Worm (Caenorhabditis elegans) whole organism, L4/young adult: Measurements from ENCODE around the gene lgc-11.

Source experiments
- W03F9.2 ChIP-seq: fragments of 150-350 bp; optimal IDR thresholded peaks from 2 replicates; lab custom pipeline; 2014; ENCODE audit warnings: missing biosample characterization, missing genetic modification characterization
- dao-5 ChIP-seq: sonication (generic microtip); optimal IDR thresholded peaks from 2 replicates; lab custom pipeline; 2016; ENCODE audit warnings: missing genotype, missing genetic modification characterization, moderate library complexity, missing compliant biosample characterization
- him-1 ChIP-seq: sonication (generic microtip); optimal IDR thresholded peaks from 2 replicates; lab custom pipeline; 2016; ENCODE audit warnings: missing genotype, missing genetic modification reagents, missing genetic modification characterization, missing compliant biosample characterization

Gene lgc-11

DNA sequence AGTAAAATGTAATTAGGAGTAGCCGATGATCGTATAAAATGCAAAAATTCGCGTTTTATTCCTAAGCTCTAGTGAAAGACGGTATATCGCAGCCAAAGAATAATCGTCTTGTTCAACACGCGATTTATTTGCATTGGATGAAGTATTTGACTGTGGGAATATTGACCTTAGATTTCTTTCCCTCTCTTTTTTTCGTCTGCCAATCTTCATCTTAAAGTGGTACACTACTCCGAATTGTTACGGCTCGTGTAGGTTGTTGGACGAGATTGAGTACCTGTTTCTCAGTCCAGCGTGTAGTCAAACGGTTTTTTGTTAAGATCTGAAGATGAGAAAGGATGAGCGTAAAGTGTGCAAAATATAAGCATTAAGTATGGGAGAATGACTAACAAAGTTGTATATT, at the start of gene lgc-11:
Gene lgc-11 (minus strand): TSS at position 101 of the 400 bp plus-strand sequence.
- TF ChIP-seq dao-5 (tag; lab: Kevin White, UChicago) (no peak), W03F9.2 (no peak), him-1 (no peak)

DNA sequence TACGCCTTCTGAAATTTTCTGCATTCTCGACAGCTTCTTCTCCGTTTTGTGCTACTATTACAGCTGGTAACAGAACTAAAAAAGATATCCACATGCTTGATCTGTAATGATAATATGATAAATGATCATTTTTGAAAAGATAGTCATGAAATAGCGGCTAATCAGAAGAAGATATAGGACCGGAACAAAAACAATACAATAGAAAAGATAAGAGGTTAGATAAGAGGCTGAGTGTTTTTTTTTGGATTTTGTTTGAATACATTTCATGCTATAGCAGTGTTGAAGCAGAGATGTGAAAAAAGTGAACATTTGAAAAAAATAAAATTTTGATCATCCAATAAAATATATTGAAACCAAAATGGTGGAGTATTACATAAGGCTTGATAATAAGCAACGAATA, 47.9 kb upstream of the lgc-11 start, which contains the start of gene F46C8.8:
Gene F46C8.8 (minus strand): TSS at position 101 of the 400 bp plus-strand sequence.
- no peak for TF ChIP-seq him-1
- no peak for TF ChIP-seq W03F9.2
- no peak for TF ChIP-seq dao-5 (tag; lab: Kevin White, UChicago)

DNA sequence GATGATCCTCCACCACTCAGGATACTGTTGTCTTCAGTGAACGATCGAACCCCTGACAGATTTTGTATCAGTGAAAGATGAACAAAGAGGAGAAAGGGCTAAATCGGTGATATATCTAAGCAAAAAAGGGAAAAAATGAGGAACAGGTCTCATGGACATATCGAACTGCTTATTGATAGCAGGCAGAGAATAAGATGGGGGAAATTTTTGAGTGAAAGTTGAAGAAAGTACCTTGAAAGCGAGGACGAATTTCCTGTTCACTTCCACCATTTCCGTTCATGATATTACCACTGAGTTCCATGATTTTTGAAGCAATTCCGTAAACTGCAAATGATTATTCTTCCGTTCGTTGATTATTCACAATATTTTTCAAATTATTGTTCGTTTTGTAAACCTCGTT, 46.9 kb upstream of the lgc-11 start:
- no peak for TF ChIP-seq dao-5 (tag; lab: Kevin White, UChicago)
- TF ChIP-seq him-1: no peak
- no peak for TF ChIP-seq W03F9.2

DNA sequence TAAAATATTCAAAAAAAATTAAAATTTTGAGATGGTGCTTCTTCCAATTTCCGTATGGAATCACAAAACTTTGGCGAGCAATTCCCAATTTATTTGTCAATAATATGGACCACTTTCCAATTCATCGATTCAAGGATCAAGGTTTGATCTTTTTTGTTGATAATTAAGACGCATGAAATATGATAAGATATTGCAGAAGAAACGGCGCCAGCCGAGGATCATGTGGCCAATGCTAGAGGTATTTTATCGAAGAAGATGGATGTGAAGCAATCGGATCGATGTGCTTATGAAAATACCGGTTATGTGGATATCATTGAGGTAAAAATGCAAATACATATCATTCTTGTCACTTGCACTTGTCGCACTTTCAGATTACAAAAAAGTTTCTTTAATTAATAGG, 44.0 kb upstream of the lgc-11 start:
- TF ChIP-seq W03F9.2 (no peak), him-1 (no peak), dao-5 (tag; lab: Kevin White, UChicago) (no peak)

DNA sequence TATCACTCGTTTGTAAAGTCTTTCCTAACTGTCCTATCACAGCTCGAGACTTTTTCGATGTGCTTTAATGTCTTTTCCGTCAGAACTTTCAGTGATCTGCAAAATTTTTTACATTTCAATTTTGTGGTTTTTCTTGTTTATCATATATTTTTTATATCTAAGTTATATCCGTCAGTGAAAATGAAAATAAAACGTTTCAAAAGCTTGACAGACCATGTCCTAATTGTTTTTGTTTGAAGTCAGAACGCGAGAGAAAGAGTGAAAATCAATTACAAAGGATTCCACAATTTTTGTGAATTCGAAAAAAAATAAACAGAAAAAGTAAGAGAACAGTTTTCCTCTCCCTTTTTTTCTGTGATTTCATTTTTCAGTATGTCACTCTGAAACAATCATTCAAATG, 41.7 kb upstream of the lgc-11 start, which contains the start of gene F46C8.1:
Gene F46C8.1 (plus strand): TSS at position 301 of the 400 bp plus-strand sequence.
- TF ChIP-seq dao-5 (tag; lab: Kevin White, UChicago) (no peak), W03F9.2 (no peak), him-1 (no peak)

DNA sequence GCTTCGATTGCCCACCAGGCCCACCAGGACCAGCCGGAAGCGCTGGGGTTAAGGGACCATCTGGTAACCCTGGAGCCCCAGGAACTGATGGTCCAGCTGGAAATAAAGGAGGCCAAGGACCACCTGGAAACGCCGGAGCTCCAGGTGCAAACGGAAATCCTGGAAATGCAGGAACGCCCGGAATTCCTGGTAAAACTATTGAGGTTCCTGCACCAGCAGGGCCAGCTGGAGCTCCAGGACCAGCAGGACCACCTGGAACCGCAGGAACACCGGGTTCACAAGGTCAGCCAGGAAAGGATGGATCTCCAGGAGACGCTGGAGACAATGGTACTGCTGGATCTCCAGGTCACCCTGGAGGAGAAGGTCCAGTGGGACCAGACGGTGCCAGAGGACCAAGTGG, 41.3 kb upstream of the lgc-11 start:
- TF ChIP-seq dao-5 (tag; lab: Kevin White, UChicago) (no peak), him-1 (no peak), W03F9.2 (no peak)

DNA sequence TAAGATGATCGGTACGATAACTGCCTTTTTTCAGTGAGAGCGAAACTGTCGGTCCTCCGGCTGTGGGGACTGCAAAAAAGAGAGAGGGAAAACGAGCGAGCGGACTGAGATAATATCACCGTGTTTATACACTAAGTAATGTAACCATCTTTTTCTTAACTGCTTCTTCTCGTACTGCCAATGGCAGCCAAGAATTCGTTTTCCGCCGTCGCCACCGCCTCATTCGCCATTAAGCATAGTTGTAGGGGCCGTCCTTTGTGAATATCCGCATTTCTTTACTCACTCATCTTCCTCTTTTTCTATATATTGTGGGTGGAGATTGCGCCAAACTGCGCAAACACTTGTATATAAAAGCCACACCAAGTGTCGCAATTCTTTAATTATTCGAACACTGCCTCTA, 40.1 kb upstream of the lgc-11 start, which contains the start of gene col-174:
Gene col-174 (plus strand): TSS at position 301 of the 400 bp plus-strand sequence.
- no peak for TF ChIP-seq dao-5 (tag; lab: Kevin White, UChicago)
- no peak for TF ChIP-seq W03F9.2
- TF ChIP-seq him-1: no peak

DNA sequence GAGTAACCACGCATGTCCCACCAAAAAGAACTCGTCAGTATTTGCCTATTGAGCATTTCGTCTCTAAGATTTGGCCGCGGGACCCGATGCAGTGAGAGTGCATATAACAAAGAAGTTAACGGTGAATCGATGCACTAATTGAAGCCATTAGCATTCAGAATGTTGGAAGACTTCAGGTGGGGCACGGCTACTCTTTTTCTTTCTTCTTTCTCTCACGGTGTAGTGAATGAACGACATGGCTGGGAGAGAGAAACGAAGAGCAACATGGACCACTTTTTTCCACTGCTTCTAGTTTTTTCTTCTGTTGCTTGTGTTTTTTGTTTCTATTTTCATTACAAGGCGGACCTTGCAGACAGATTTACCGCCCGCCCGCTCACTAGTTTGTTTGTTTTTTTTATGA, 34.6 kb upstream of the lgc-11 start:
- TF ChIP-seq W03F9.2: no peak
- no peak for TF ChIP-seq him-1
- TF ChIP-seq dao-5 (tag; lab: Kevin White, UChicago): no peak

DNA sequence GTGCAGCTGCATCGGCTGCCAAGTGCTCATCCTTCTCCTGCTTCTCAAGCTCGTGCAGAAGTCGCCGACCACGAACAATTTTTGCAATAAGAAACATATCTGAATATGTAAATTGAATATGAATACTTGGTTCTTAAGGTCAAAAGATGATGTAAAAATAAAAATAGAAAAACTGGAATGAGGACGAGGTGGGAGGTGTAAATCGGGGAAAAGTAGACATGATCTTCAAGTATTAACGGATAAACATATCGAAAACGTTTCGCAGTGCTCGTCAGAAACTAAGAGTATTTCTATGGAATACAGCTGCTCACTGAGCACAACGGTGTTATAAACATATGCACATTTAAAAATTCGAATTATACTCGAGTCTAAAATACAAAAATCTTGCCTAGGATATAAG, 33.6 kb upstream of the lgc-11 start, which contains the start of gene glb-16:
Gene glb-16 (minus strand): TSS at position 101 of the 400 bp plus-strand sequence.
- no peak for TF ChIP-seq dao-5 (tag; lab: Kevin White, UChicago)
- TF ChIP-seq W03F9.2: no peak
- TF ChIP-seq him-1: no peak

DNA sequence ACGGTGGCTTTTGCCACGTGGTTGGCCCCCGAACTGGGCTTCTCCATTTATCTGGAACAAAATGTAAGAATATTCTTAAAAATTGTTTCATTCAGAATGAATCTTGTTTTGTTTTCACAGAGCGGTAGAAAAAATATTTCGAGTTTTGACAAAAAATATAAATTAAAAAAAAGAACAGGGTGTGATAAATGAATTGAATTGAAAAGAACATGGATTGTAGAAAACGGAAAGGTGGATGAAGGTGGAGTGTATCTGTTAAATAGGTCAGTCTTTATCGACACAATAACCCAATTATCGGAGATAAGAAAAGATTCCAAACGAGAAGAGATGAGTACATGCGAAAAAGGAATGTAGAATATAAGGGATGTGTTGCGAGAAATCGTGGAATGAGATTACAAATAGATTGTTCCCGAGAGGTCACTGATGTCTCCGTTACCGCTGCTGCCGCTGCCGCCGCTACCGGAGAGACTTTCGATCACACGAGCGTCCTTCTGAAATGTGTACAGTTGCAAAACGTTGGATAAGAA, 31.4 kb upstream of the lgc-11 start, which contains the start of gene dpy-7:
Gene dpy-7 (minus strand): TSS at position 51 of the 527 bp plus-strand sequence.
- TF ChIP-seq dao-5 (tag; lab: Kevin White, UChicago) (no peak), him-1 (no peak), W03F9.2 (no peak)

DNA sequence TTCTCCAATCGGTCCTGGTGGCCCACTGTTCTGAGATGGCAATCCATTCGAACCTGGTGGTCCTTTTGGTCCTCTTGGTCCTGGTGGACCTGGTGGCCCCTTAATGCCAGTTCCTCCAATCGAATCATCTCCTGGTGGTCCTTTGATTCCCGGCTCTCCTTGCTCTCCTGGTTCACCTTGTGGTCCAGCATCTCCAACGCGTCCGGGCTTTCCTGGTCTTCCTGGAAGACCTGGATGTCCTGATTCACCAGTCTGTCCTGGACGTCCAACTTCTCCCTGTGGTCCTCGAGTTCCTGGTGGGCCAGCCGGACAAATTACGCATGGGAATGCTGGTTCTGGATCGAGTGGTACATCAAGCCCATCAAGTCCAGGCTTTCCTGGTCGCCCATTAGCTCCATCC, 30.4 kb upstream of the lgc-11 start:
- TF ChIP-seq dao-5 (tag; lab: Kevin White, UChicago) (no peak), W03F9.2 (no peak), him-1 (no peak)

DNA sequence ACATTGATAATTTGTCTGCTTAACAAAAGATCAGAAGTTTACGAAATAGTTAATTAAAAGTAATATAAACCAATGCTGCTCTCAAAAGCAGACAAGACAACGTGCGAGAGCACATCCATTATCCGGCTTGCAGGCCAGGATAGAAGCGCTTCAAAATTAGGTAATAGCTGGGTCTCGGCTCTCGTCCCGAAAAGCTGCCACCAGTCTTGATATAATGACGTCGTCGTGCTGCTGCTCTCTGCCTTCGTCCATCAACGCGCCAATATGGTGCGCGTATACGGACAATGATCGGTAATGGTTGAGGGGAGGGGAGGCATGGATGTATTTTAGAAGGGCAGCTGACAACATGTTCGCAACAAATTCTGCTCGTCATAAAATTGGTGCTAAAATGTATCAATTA, 28.0 kb upstream of the lgc-11 start:
- TF ChIP-seq dao-5 (tag; lab: Kevin White, UChicago) (no peak), W03F9.2 (no peak), him-1 (no peak)

DNA sequence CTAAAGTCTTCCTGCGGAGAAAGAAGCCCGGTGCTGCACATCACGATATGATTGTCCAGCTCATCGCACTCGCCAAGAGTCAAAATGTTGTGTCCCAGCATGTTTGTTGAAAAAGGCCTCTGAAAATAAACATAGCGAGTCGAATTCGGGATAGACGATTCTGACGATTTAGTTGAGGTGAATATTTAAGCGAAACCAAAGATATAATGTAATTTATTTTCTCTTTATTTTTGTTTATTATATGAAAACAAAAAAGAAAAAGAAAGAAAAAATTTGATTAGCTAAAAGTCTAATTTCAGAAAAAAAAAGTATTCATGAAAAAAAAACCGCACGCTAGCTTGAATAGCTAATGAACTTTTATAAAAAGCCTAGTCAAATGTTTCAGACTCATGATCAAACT, 26.2 kb upstream of the lgc-11 start, which contains the start of gene ceh-14:
Gene ceh-14 (minus strand): TSS at position 101 of the 400 bp plus-strand sequence.
- TF ChIP-seq him-1: no peak
- TF ChIP-seq dao-5 (tag; lab: Kevin White, UChicago): no peak

DNA sequence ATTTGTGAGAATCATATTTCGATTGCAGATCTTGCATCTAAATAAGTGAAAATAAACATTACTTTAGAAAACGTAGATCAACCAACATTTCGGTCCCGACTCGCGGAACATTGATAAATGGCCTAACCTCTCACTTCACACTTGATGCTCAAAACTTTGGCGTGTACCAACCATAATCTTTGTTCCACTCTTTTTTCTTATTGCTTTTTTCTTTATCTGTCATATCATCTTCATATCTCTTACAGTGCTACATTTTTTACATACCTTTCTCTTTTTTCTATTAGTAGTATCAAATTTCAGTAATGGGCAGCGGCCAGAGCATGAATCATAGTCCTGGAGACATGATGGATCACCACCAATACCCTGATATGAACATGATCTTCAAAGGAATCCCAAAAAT, 18.8 kb upstream of the lgc-11 start, which contains the start of gene F46C8.3:
Gene F46C8.3 (plus strand): TSS at position 301 of the 400 bp plus-strand sequence.
- no peak for TF ChIP-seq him-1
- no peak for TF ChIP-seq dao-5 (tag; lab: Kevin White, UChicago)
- no peak for TF ChIP-seq W03F9.2

DNA sequence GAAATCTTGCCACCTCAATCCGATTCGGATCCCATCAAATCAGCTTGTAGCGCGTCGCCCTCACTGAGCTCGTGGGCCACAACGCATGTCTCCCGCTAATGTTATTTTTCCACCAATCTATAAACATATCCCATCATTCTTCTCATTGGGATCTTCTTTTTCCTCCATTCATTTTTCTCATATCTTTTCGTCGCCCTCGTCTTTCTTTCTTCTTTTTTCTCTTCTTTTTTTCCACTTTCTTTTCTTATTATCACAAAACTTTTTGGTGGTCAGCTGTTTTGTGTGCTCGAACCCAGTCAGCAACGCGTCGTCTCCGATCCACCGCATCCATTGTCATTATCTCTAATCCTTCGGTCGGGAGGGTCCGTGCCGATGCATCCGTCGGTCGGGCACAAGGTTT, 17.4 kb upstream of the lgc-11 start:
- TF ChIP-seq dao-5 (tag; lab: Kevin White, UChicago) (no peak), W03F9.2 (no peak), him-1 (no peak)

DNA sequence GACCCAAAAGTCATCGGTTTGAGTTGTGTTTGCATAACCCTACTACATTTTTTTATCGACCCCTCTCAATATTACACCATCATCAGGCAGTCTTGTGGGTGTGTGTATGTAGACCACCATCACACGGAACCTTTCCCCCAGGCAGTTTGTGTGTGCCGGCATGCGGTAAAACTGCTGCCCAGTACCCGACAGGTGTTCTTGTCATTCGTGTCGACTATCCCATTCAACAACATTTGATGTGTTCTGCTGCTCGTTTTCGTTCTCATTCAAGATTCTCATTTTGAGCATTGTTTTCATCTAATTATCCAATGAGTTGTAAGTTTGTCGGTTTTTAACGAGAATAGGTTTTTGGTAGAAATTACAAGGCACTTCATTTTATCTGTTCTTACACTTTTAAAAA, 16.2 kb upstream of the lgc-11 start:
- TF ChIP-seq W03F9.2: no peak
- TF ChIP-seq dao-5 (tag; lab: Kevin White, UChicago): no peak
